Worm (Caenorhabditis elegans): ENCODE results near the gene nhr-66.

DNA sequence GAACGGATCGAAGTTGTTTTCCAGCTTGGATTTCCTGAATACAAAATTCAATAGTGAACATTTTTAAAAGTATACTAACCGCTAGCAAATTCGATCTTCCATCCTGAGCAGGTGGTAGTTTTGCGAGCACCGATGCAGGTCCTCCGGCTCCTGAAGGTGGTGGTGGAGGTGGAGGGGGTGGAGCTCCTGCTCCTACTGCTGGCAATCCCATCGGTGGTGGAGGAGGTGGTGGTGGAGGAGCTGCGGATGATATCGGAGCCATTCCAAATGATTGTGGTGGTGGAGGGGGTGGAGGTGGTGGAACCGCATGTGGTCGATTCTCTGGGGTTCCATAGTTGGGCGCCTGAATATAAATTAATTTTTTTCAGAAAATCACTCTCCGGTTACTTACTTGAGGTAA, 46.7 kb downstream of the nhr-66 start:
- no peak for TF ChIP-seq snpc-4 (tag; optimal IDR thresholded peaks at IDR 0.05)
- no peak for TF ChIP-seq nhr-6 (tag; optimal IDR thresholded peaks at IDR 0.05)
- no peak for TF ChIP-seq ama-1 (optimal IDR thresholded peaks at IDR 0.05)
- no peak for TF ChIP-seq R02D3.7 (tag; optimal IDR thresholded peaks at IDR 0.05)
